Fruit fly (Drosophila melanogaster): Measurements from ENCODE around the gene Ciz1.
A peak's percentile ranks its signal among the peaks of the same experiment; 100 is the strongest.

Gene Ciz1

DNA sequence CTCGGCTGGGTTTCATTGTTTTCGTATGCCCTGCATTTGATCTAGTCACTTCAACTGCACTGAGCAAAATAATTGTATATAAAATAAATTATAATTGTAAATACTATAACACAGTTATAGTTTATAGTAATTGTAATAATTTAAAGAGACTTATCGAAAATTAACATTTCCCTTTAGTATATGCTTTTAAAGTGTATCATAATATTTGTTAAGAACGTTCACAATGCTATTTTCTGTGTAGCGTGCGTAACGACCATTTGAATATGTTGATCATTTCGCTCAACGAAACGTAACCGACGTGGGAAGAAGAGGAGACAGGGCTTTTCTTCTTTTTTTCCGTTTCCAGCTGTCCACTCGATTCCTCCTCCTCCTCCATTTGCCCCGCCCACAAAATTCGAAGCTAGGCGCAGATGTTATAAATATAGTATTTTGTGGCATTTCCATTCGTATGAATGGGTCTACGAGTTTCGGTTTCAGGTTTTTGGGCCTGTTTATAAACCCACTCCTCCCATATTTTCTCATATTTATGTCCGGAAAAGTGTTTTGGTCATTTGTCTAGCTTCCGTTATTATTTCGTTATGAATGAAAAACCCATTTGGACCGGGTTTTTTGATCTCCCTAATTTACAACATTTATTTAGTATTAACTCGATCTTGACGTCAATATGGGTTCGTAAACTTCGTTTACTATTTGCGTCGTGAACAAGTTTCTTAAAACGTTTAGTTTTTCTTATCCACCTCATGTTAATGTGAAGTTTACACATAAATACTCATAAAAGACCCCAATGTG lies 7.8 kb upstream of the Ciz1 start:
- no peak for TF ChIP-seq ey (GFP tag; optimal IDR thresholded peaks at IDR 0.05)
- no peak for TF ChIP-seq dl (GFP tag; optimal IDR thresholded peaks at IDR 0.05; ENCODE audit: insufficient read depth in 1 of 2, partially characterized antibody in 2 of 2)
- TF ChIP-seq tai (GFP tag; optimal IDR thresholded peaks at IDR 0.05) = no peak
- TF ChIP-seq usp (GFP tag; optimal IDR thresholded peaks at IDR 0.05) = no peak
- TF ChIP-seq fru (GFP tag; optimal IDR thresholded peaks at IDR 0.05) = no peak
- TF ChIP-seq HLH106 (tag; optimal IDR thresholded peaks at IDR 0.05) = peak; percentile 47
- no peak for TF ChIP-seq CrebA (GFP tag; optimal IDR thresholded peaks at IDR 0.05; ENCODE audit: borderline replicate concordance)
- TF ChIP-seq rgr (GFP tag; optimal IDR thresholded peaks at IDR 0.05) = peak; percentile 3
- no peak for TF ChIP-seq GATAd (GFP tag; optimal IDR thresholded peaks at IDR 0.05)
- TF ChIP-seq OdsH (GFP tag; optimal IDR thresholded peaks at IDR 0.05) = no peak
- TF ChIP-seq Dfd (GFP tag; optimal IDR thresholded peaks at IDR 0.05) = no peak
- no peak for TF ChIP-seq Mio (GFP tag; optimal IDR thresholded peaks at IDR 0.05)
- TF ChIP-seq Hr83 (GFP tag; optimal IDR thresholded peaks at IDR 0.05; ENCODE audit: poor library complexity, severe bottlenecking) = peak; percentile 6
- TF ChIP-seq Dif (GFP tag; optimal IDR thresholded peaks at IDR 0.05; ENCODE audit: partially characterized antibody) = no peak
- no peak for TF ChIP-seq dmrt93B (GFP tag; optimal IDR thresholded peaks at IDR 0.05)
- peak in 1 of 2 experiments; percentile 7 for TF ChIP-seq foxo (GFP tag; optimal IDR thresholded peaks at IDR 0.05)
- no peak for TF ChIP-seq N (GFP tag; optimal IDR thresholded peaks at IDR 0.05)
- no peak for TF ChIP-seq psq (GFP tag; optimal IDR thresholded peaks at IDR 0.05)
- TF ChIP-seq lola (GFP tag; optimal IDR thresholded peaks at IDR 0.05) = no peak
- no peak for TF ChIP-seq br (GFP tag; optimal IDR thresholded peaks at IDR 0.05)
- TF ChIP-seq jim (GFP tag; optimal IDR thresholded peaks at IDR 0.05) = no peak
- no peak for TF ChIP-seq dsf (GFP tag; optimal IDR thresholded peaks at IDR 0.05; ENCODE audit: borderline replicate concordance)
- no peak for TF ChIP-seq pan (optimal IDR thresholded peaks at IDR 0.05)
- TF ChIP-seq CG32264 (GFP tag; optimal IDR thresholded peaks at IDR 0.05) = no peak
- TF ChIP-seq h (GFP tag; optimal IDR thresholded peaks at IDR 0.05) = peak; percentile 13
- no peak for TF ChIP-seq Abd-B (GFP tag; optimal IDR thresholded peaks at IDR 0.05)
- no peak for TF ChIP-seq Rel (GFP tag; optimal IDR thresholded peaks at IDR 0.05)
- TF ChIP-seq Rel (tag; optimal IDR thresholded peaks at IDR 0.05) = no peak
- TF ChIP-seq Jra (GFP tag; optimal IDR thresholded peaks at IDR 0.05) = no peak
- TF ChIP-seq woc (GFP tag; optimal IDR thresholded peaks at IDR 0.05) = no peak
- TF ChIP-seq sv (GFP tag; optimal IDR thresholded peaks at IDR 0.05) = no peak
- TF ChIP-seq Hr78 (GFP tag; optimal IDR thresholded peaks at IDR 0.05) = no peak
- no peak for TF ChIP-seq brk (GFP tag; optimal IDR thresholded peaks at IDR 0.05)
- TF ChIP-seq sage (GFP tag; optimal IDR thresholded peaks at IDR 0.05) = no peak
- no peak for TF ChIP-seq Vsx2 (GFP tag; optimal IDR thresholded peaks at IDR 0.05; ENCODE audit: partially characterized antibody)
- TF ChIP-seq Hnf4 (GFP tag; optimal IDR thresholded peaks at IDR 0.05) = no peak

DNA sequence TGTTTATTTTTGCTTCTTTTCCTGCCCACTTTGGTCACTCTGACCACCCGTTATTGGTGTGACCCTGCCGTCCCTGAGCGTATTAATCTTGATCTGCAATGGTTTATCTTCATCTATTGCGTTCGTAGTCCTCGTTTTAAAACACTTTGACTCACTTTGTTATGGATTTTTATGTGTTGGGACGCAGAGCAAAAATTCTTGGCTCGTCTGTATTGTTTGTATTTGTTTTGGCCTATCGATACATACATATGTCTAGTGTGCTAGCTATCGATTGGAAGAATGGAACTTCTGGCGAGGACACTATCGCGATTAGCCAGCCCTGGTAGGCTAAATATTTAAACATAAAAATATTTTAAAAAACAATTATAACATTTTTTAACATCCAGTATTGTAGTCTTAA lies 4.8 kb upstream of the Ciz1 start, which contains the start of gene CG10809:
CG10809 (minus strand) TSS at position 266 of the 400 bp plus-strand sequence.
- TF ChIP-seq pan (optimal IDR thresholded peaks at IDR 0.05) = no peak
- no peak for TF ChIP-seq Vsx2 (GFP tag; optimal IDR thresholded peaks at IDR 0.05; ENCODE audit: partially characterized antibody)
- TF ChIP-seq foxo (GFP tag; optimal IDR thresholded peaks at IDR 0.05) = peak in 1 of 2 experiments; percentile 10
- TF ChIP-seq jim (GFP tag; optimal IDR thresholded peaks at IDR 0.05) = no peak
- no peak for TF ChIP-seq sage (GFP tag; optimal IDR thresholded peaks at IDR 0.05)
- TF ChIP-seq br (GFP tag; optimal IDR thresholded peaks at IDR 0.05) = no peak
- TF ChIP-seq dmrt93B (GFP tag; optimal IDR thresholded peaks at IDR 0.05) = no peak
- no peak for TF ChIP-seq lola (GFP tag; optimal IDR thresholded peaks at IDR 0.05)
- TF ChIP-seq CrebA (GFP tag; optimal IDR thresholded peaks at IDR 0.05; ENCODE audit: borderline replicate concordance) = no peak
- peak; percentile 29 for TF ChIP-seq Jra (GFP tag; optimal IDR thresholded peaks at IDR 0.05)
- TF ChIP-seq rgr (GFP tag; optimal IDR thresholded peaks at IDR 0.05) = peak; percentile 39
- no peak for TF ChIP-seq dl (GFP tag; optimal IDR thresholded peaks at IDR 0.05; ENCODE audit: insufficient read depth in 1 of 2, partially characterized antibody in 2 of 2)
- TF ChIP-seq usp (GFP tag; optimal IDR thresholded peaks at IDR 0.05) = no peak
- TF ChIP-seq N (GFP tag; optimal IDR thresholded peaks at IDR 0.05) = no peak
- peak; percentile 52 for TF ChIP-seq Hnf4 (GFP tag; optimal IDR thresholded peaks at IDR 0.05)
- TF ChIP-seq Dfd (GFP tag; optimal IDR thresholded peaks at IDR 0.05) = no peak
- TF ChIP-seq CG9705 (GFP tag; optimal IDR thresholded peaks at IDR 0.05) = peak; percentile 23
- TF ChIP-seq dsf (GFP tag; optimal IDR thresholded peaks at IDR 0.05; ENCODE audit: borderline replicate concordance) = peak; percentile 30
- no peak for TF ChIP-seq CG32264 (GFP tag; optimal IDR thresholded peaks at IDR 0.05)
- peak; percentile 59 for TF ChIP-seq h (GFP tag; optimal IDR thresholded peaks at IDR 0.05)
- TF ChIP-seq tai (GFP tag; optimal IDR thresholded peaks at IDR 0.05) = no peak
- no peak for TF ChIP-seq Myc (optimal IDR thresholded peaks at IDR 0.05)
- TF ChIP-seq sv (GFP tag; optimal IDR thresholded peaks at IDR 0.05) = no peak
- peak; percentile 41 for TF ChIP-seq Hr83 (GFP tag; optimal IDR thresholded peaks at IDR 0.05; ENCODE audit: poor library complexity, severe bottlenecking)
- no peak for TF ChIP-seq Dif (GFP tag; optimal IDR thresholded peaks at IDR 0.05; ENCODE audit: partially characterized antibody)
- no peak for TF ChIP-seq Mio (GFP tag; optimal IDR thresholded peaks at IDR 0.05)
- TF ChIP-seq GATAd (GFP tag; optimal IDR thresholded peaks at IDR 0.05) = no peak
- peak; percentile 6 for TF ChIP-seq ey (GFP tag; optimal IDR thresholded peaks at IDR 0.05)
- TF ChIP-seq brk (GFP tag; optimal IDR thresholded peaks at IDR 0.05) = no peak
- peak; percentile 28 for TF ChIP-seq Sp1 (GFP tag; optimal IDR thresholded peaks at IDR 0.05)
- no peak for TF ChIP-seq OdsH (GFP tag; optimal IDR thresholded peaks at IDR 0.05)
- TF ChIP-seq Abd-B (GFP tag; optimal IDR thresholded peaks at IDR 0.05) = no peak
- TF ChIP-seq Rel (GFP tag; optimal IDR thresholded peaks at IDR 0.05) = no peak
- peak; percentile 23 for TF ChIP-seq Rel (tag; optimal IDR thresholded peaks at IDR 0.05)
- peak; percentile 55 for TF ChIP-seq woc (GFP tag; optimal IDR thresholded peaks at IDR 0.05)
- no peak for TF ChIP-seq fru (GFP tag; optimal IDR thresholded peaks at IDR 0.05)
- TF ChIP-seq psq (GFP tag; optimal IDR thresholded peaks at IDR 0.05) = peak; percentile 10
- no peak for TF ChIP-seq Hr78 (GFP tag; optimal IDR thresholded peaks at IDR 0.05)
- peak; percentile 23 for TF ChIP-seq HLH106 (tag; optimal IDR thresholded peaks at IDR 0.05)

Data from whole organism, wandering third instar larva.